Fruit fly (Drosophila melanogaster) whole organism, embryonic: ENCODE measurements around the gene CG13694.

Experiments
- Aef1 ChIP-seq: fragments of 200-800 bp; sonication (Bioruptor generic); IDR thresholded peaks from 3 replicates; pipeline ENCODE4 v1.3.6; 2022; ENCODE audit warnings: missing biosample characterization, missing genetic modification characterization
- BEAF-32 ChIP-seq: fragments of 200-800 bp; sonication (Bioruptor generic); optimal IDR thresholded peaks from 3 replicates; lab custom pipeline; 2017; ENCODE audit warnings: missing biosample characterization, missing genetic modification characterization, mild to moderate bottlenecking, moderate library complexity, missing genetic modification reagents
- CG1024 ChIP-seq: fragments of 200-800 bp; sonication (Bioruptor generic); IDR thresholded peaks from 2 replicates; pipeline ENCODE4 v1.3.6; 2022; ENCODE audit warnings: missing biosample characterization, missing genetic modification characterization
- CG10979 ChIP-seq: fragments of 200-800 bp; sonication (Bioruptor generic); optimal IDR thresholded peaks from 2 replicates; lab custom pipeline; 2018; ENCODE audit warnings: missing biosample characterization, mild to moderate bottlenecking, missing genetic modification characterization, moderate library complexity
- CG12299 ChIP-seq: fragments of 200-800 bp; sonication (Bioruptor generic); optimal IDR thresholded peaks from 2 replicates; lab custom pipeline; 2018; ENCODE audit warnings: missing biosample characterization, mild to moderate bottlenecking, missing genetic modification characterization
- CG14441 ChIP-seq: fragments of 200-800 bp; sonication (Bioruptor generic); IDR thresholded peaks from 2 replicates; pipeline ENCODE4 v1.3.6; 2022; ENCODE audit warnings: missing biosample characterization, missing genetic modification characterization
- CG1529 ChIP-seq: fragments of 200-800 bp; sonication (Bioruptor generic); optimal IDR thresholded peaks from 3 replicates; lab custom pipeline; 2018; ENCODE audit warnings: missing biosample characterization, missing genetic modification characterization
- CG1602 ChIP-seq: fragments of 200-800 bp; sonication (Bioruptor generic); optimal IDR thresholded peaks from 3 replicates; lab custom pipeline; 2016; ENCODE audit warnings: missing biosample characterization, missing genetic modification characterization
- CG16779 ChIP-seq: fragments of 200-800 bp; sonication (Bioruptor generic); IDR thresholded peaks from 2 replicates; pipeline ENCODE4 v1.3.6; 2022; ENCODE audit warnings: missing biosample characterization, missing genetic modification characterization
- CG2678 ChIP-seq: fragments of 200-800 bp; sonication (Bioruptor generic); optimal IDR thresholded peaks from 3 replicates; lab custom pipeline; 2019; ENCODE audit warnings: missing biosample characterization, mild to moderate bottlenecking, missing genetic modification characterization, moderate library complexity
- CG2875 ChIP-seq: fragments of 200-800 bp; sonication (Bioruptor generic); optimal IDR thresholded peaks from 2 replicates; lab custom pipeline; 2017; ENCODE audit warnings: missing biosample characterization, mild to moderate bottlenecking, missing genetic modification characterization, missing genetic modification reagents
- CG3065 ChIP-seq: fragments of 200-800 bp; sonication (Bioruptor generic); optimal IDR thresholded peaks from 2 replicates; lab custom pipeline; 2016; ENCODE audit warnings: missing biosample characterization, missing genetic modification characterization
- CG34376 ChIP-seq: fragments of 200-800 bp; sonication (Bioruptor generic); optimal IDR thresholded peaks from 2 replicates; lab custom pipeline; 2018; ENCODE audit warnings: missing biosample characterization, mild to moderate bottlenecking, missing genetic modification characterization
- CG4328 ChIP-seq: fragments of 200-800 bp; sonication (Bioruptor generic); optimal IDR thresholded peaks from 3 replicates; lab custom pipeline; 2017; ENCODE audit warnings: missing biosample characterization, missing genetic modification reagents, missing genetic modification characterization
- CG6791 ChIP-seq: fragments of 200-800 bp; sonication (Bioruptor generic); IDR thresholded peaks from 3 replicates; pipeline ENCODE4 v1.3.6; 2022; ENCODE audit warnings: missing biosample characterization, missing genetic modification characterization; ENCODE audit not compliant: partially characterized antibody
- CG7786 ChIP-seq: fragments of 200-800 bp; sonication (Bioruptor generic); optimal IDR thresholded peaks from 2 replicates; lab custom pipeline; 2016; ENCODE audit warnings: missing biosample characterization, missing genetic modification characterization
- CG7839 ChIP-seq: fragments of 200-800 bp; sonication (Bioruptor generic); optimal IDR thresholded peaks from 3 replicates; lab custom pipeline; 2018; ENCODE audit warnings: missing biosample characterization, mild to moderate bottlenecking, missing genetic modification characterization, moderate library complexity
- CG9932 ChIP-seq: fragments of 200-800 bp; sonication (Bioruptor generic); IDR thresholded peaks from 2 replicates; pipeline ENCODE4 v1.3.6; 2022; ENCODE audit warnings: missing biosample characterization, missing genetic modification characterization
- Dek ChIP-seq: fragments of 200-800 bp; sonication (Bioruptor generic); optimal IDR thresholded peaks from 3 replicates; lab custom pipeline; 2019; ENCODE audit warnings: missing biosample characterization, mild to moderate bottlenecking, missing genetic modification characterization, moderate library complexity
- Dp ChIP-seq: fragments of 200-800 bp; sonication (Bioruptor generic); optimal IDR thresholded peaks from 2 replicates; lab custom pipeline; 2018; ENCODE audit warnings: missing biosample characterization, mild to moderate bottlenecking, missing genetic modification characterization, moderate library complexity
- Dref ChIP-seq: fragments of 200-800 bp; sonication (Bioruptor generic); IDR thresholded peaks from 2 replicates; pipeline ENCODE4 v1.3.6; 2022; ENCODE audit warnings: missing biosample characterization, missing genetic modification characterization
- Ets97D ChIP-seq: fragments of 200-800 bp; sonication (Bioruptor generic); optimal IDR thresholded peaks from 3 replicates; lab custom pipeline; 2016; ENCODE audit warnings: missing biosample characterization, missing genetic modification characterization
- MTF-1 ChIP-seq: fragments of 200-800 bp; sonication (Bioruptor generic); optimal IDR thresholded peaks from 2 replicates; lab custom pipeline; 2018; ENCODE audit warnings: missing biosample characterization, mild to moderate bottlenecking, missing genetic modification characterization, borderline replicate concordance
- Med ChIP-seq: fragments of 200-800 bp; sonication (Bioruptor generic); peaks from one replicate; lab custom pipeline; 2016; ENCODE audit warnings: missing biosample characterization, missing genetic modification characterization, mild to moderate bottlenecking, inconsistent platforms, moderate library complexity
- Nf-YA ChIP-seq: fragments of 200-800 bp; sonication (Bioruptor generic); IDR thresholded peaks from 2 replicates; pipeline ENCODE4 v1.3.6; 2022; ENCODE audit warnings: missing biosample characterization, missing genetic modification characterization
- Pdp1 ChIP-seq, 2 experiments: fragments of 200-800 bp; sonication (Bioruptor generic); optimal IDR thresholded peaks; 3 replicates each; lab custom pipeline; 2016; ENCODE audit warnings: missing biosample characterization in 2 of 2, missing genetic modification characterization in 2 of 2, mild to moderate bottlenecking in 1 of 2, moderate library complexity in 1 of 2
- Scr ChIP-seq: fragments of 200-800 bp; sonication (Bioruptor generic); IDR thresholded peaks from 2 replicates; pipeline ENCODE4 v1.3.6; 2022; ENCODE audit warnings: missing biosample characterization, missing genetic modification characterization; ENCODE audit not compliant: partially characterized antibody
- Sry-δ ChIP-seq: fragments of 200-800 bp; sonication (Bioruptor generic); optimal IDR thresholded peaks from 2 replicates; lab custom pipeline; 2016; ENCODE audit warnings: missing biosample characterization, missing genetic modification characterization
- ato ChIP-seq: fragments of 200-800 bp; sonication (Bioruptor generic); IDR thresholded peaks from 2 replicates; pipeline ENCODE4 v1.3.6; 2022; ENCODE audit warnings: missing biosample characterization, missing genetic modification characterization; ENCODE audit not compliant: partially characterized antibody
- croc ChIP-seq: fragments of 200-800 bp; sonication (Bioruptor generic); conservative IDR thresholded peaks from 3 replicates; pipeline ENCODE4 v1.3.6; 2022; ENCODE audit warnings: missing biosample characterization, missing genetic modification characterization
- disco-r ChIP-seq: fragments of 200-800 bp; sonication (Bioruptor generic); optimal IDR thresholded peaks from 2 replicates; lab custom pipeline; 2016; ENCODE audit warnings: missing biosample characterization, missing genetic modification characterization
- dmrt11E ChIP-seq: fragments of 200-800 bp; sonication (Bioruptor generic); optimal IDR thresholded peaks from 3 replicates; lab custom pipeline; 2018; ENCODE audit warnings: missing biosample characterization, mild to moderate bottlenecking, missing genetic modification characterization, moderate library complexity
- gfzf ChIP-seq: fragments of 200-800 bp; sonication (Bioruptor generic); optimal IDR thresholded peaks from 2 replicates; lab custom pipeline; 2016; ENCODE audit warnings: missing biosample characterization, mild to moderate bottlenecking, missing genetic modification characterization, moderate library complexity
- ham ChIP-seq: fragments of 200-800 bp; sonication (Bioruptor generic); IDR thresholded peaks from 2 replicates; pipeline ENCODE4 v1.3.6; 2022; ENCODE audit warnings: missing biosample characterization, missing genetic modification characterization
- her ChIP-seq: fragments of 200-800 bp; sonication (Bioruptor generic); optimal IDR thresholded peaks from 2 replicates; lab custom pipeline; 2016; ENCODE audit warnings: missing biosample characterization, missing genetic modification characterization
- lola ChIP-seq, 3 experiments: fragments of >200 bp in 2 of 3; fragments of 200-800 bp in 1 of 3; sonication (Bioruptor generic) in 1 of 3; optimal IDR thresholded peaks; 2 replicates each; lab custom pipeline; 2017 to 2019; ENCODE audit warnings: missing biosample characterization in 3 of 3, missing genetic modification characterization in 3 of 3, mild to moderate bottlenecking in 1 of 3, moderate library complexity in 1 of 3
- mam ChIP-seq: fragments of 200-800 bp; sonication (Bioruptor generic); optimal IDR thresholded peaks from 3 replicates; lab custom pipeline; 2016; ENCODE audit warnings: missing biosample characterization, missing genetic modification characterization
- nom ChIP-seq: fragments of 200-800 bp; sonication (Bioruptor generic); optimal IDR thresholded peaks from 2 replicates; lab custom pipeline; 2017; ENCODE audit warnings: missing biosample characterization, missing genetic modification characterization, mild to moderate bottlenecking, moderate library complexity, missing genetic modification reagents
- p53 ChIP-seq: fragments of 200-800 bp; sonication (Bioruptor generic); optimal IDR thresholded peaks from 2 replicates; lab custom pipeline; 2016; ENCODE audit warnings: missing biosample characterization, missing genetic modification characterization
- pum ChIP-seq: fragments of 200-800 bp; sonication (Bioruptor generic); optimal IDR thresholded peaks from 2 replicates; lab custom pipeline; 2016; ENCODE audit warnings: missing biosample characterization, missing genetic modification characterization
- pzg ChIP-seq: fragments of 200-800 bp; sonication (Bioruptor generic); optimal IDR thresholded peaks from 3 replicates; lab custom pipeline; 2018; ENCODE audit warnings: missing biosample characterization, mild to moderate bottlenecking, missing genetic modification characterization, moderate library complexity
- rib ChIP-seq: fragments of 200-800 bp; sonication (Bioruptor generic); IDR thresholded peaks from 2 replicates; pipeline ENCODE4 v1.3.6; 2022; ENCODE audit warnings: missing biosample characterization, missing genetic modification characterization
- ro ChIP-seq: fragments of 200-800 bp; sonication (Bioruptor generic); IDR thresholded peaks from 2 replicates; pipeline ENCODE4 v1.3.6; 2022; ENCODE audit warnings: missing biosample characterization, missing genetic modification characterization
- shn ChIP-seq: fragments of 200-800 bp; sonication (Bioruptor generic); optimal IDR thresholded peaks from 3 replicates; lab custom pipeline; 2016; ENCODE audit warnings: missing biosample characterization, missing genetic modification characterization
- slbo ChIP-seq: fragments of 200-800 bp; sonication (Bioruptor generic); IDR thresholded peaks from 2 replicates; pipeline ENCODE4 v1.3.6; 2022; ENCODE audit warnings: missing biosample characterization, missing genetic modification characterization
- stwl ChIP-seq: fragments of 200-800 bp; sonication (Bioruptor generic); optimal IDR thresholded peaks from 3 replicates; lab custom pipeline; 2018; ENCODE audit warnings: missing biosample characterization, mild to moderate bottlenecking, missing genetic modification characterization, moderate library complexity
- sug ChIP-seq: fragments of 200-800 bp; optimal IDR thresholded peaks from 2 replicates; lab custom pipeline; 2019; ENCODE audit warnings: missing biosample characterization, mild to moderate bottlenecking, missing genetic modification characterization, moderate library complexity

The CG13694 gene

dm6 chr2L:107476-108436 is 8.5 kb downstream of the CG13694 start (continued):
- TF ChIP-seq CG9932 (GFP tag; lab: Robert Waterston, UW) (0 out of 2 replicates have a peak, but pooled peaks have one; percentile 29), CG4328 (GFP tag; lab: Kevin White, UChicago) (no peak), Dek (peak; percentile 10), croc (no peak), disco-r (GFP tag; lab: Kevin White, UChicago) (no peak), CG16779 (GFP tag; lab: Robert Waterston, UW) (no peak), Ets97D (GFP tag; lab: Kevin White, UChicago) (peak; percentile 24), MTF-1 (peak; percentile 14), CG7786 (GFP tag; lab: Kevin White, UChicago) (no peak), Dp (GFP tag; lab: Kevin White, UChicago) (peak; percentile 40), slbo (GFP tag; lab: Robert Waterston, UW) (0 out of 2 replicates have a peak, but pooled peaks have one; percentile 5), her (GFP tag; lab: Kevin White, UChicago) (peak; percentile 24), CG10979 (no peak), rib (GFP tag; lab: Robert Waterston, UW) (peak; percentile 58), Aef1 (GFP tag; lab: Robert Waterston, UW) (no peak), ro (GFP tag; lab: Robert Waterston, UW) (no peak), lola (GFP tag; optimal IDR thresholded peaks at IDR 0.05; lab: Kevin White, UChicago) (no peak), CG1529 (peak; percentile 69), CG1024 (no peak), nom (GFP tag; lab: Kevin White, UChicago) (peak; percentile 63), ato (GFP tag; lab: Robert Waterston, UW) (no peak), ham (GFP tag; lab: Robert Waterston, UW) (no peak), CG2678 (tag; lab: Kevin White, UChicago) (no peak), p53 (GFP tag; lab: Kevin White, UChicago) (no peak), CG1602 (GFP tag; lab: Kevin White, UChicago) (no peak)

dm6 chr2L:107032-107431 is 9.3 kb downstream of the CG13694 start:
- TF ChIP-seq Med (peak; percentile 38), CG12299 (tag; lab: Kevin White, UChicago) (no peak), sug (tag; lab: Kevin White, UChicago) (peak; percentile 81), CG7839 (tag; lab: Kevin White, UChicago) (no peak), Pdp1 (GFP tag; optimal IDR thresholded peaks at IDR 0.05; lab: Kevin White, UChicago) (peak in 1 of 2 experiments; percentile 48), CG34376 (peak; percentile 42), CG3065 (GFP tag; lab: Kevin White, UChicago) (no peak), gfzf (GFP tag; lab: Kevin White, UChicago) (peak; percentile 25), CG6791 (GFP tag; lab: Robert Waterston, UW) (0 out of 3 replicates have a peak, but pooled peaks have one; percentile 9)
- TF ChIP-seq, all 482 proteins: peak for 6

dm6 chr2L:106540-106939 is 9.7 kb downstream of the CG13694 start, which contains the start of the genes Nhe1 and Sam-S:
Nhe1 (minus strand) TSS chr2L:106732.
Sam-S (plus strand) TSS chr2L:106903.
- TF ChIP-seq pum (no peak), BEAF-32 (GFP tag; lab: Kevin White, UChicago) (peak; percentile 31), Sry-δ (GFP tag; lab: Kevin White, UChicago) (peak; percentile 22), stwl (tag; lab: Kevin White, UChicago) (peak; percentile 8), shn (no peak), mam (no peak), CG14441 (GFP tag; lab: Robert Waterston, UW) (no peak), Dref (GFP tag; lab: Robert Waterston, UW) (peak; percentile 55), dmrt11E (tag; lab: Kevin White, UChicago) (no peak), CG2875 (GFP tag; lab: Kevin White, UChicago) (no peak), pzg (GFP tag; lab: Kevin White, UChicago) (peak; percentile 40), Nf-YA (GFP tag; lab: Robert Waterston, UW) (no peak), Scr (GFP tag; lab: Robert Waterston, UW) (peak; percentile 14)
